Fruit fly (Drosophila melanogaster) whole organism, embryonic: ENCODE results near the gene pug.

Experiments
- Abd-B ChIP-seq: fragments of 200-800 bp; sonication (Bioruptor generic); optimal IDR thresholded peaks from 2 replicates; lab custom pipeline; 2018; ENCODE audit warnings: missing biosample characterization, mild to moderate bottlenecking, missing genetic modification characterization, moderate library complexity
- Atf-2 ChIP-seq: fragments of 200-800 bp; sonication (Bioruptor generic); optimal IDR thresholded peaks from 2 replicates; lab custom pipeline; 2016; ENCODE audit warnings: missing biosample characterization, missing genetic modification characterization
- CG10274 ChIP-seq: fragments of 200-800 bp; sonication (Bioruptor generic); optimal IDR thresholded peaks from 3 replicates; lab custom pipeline; 2017; ENCODE audit warnings: missing biosample characterization, mild to moderate bottlenecking, missing genetic modification characterization
- CG10321 ChIP-seq: fragments of 200-800 bp; sonication (Bioruptor generic); IDR thresholded peaks from 2 replicates; pipeline ENCODE4 v1.3.6; 2022; ENCODE audit warnings: missing biosample characterization, missing genetic modification characterization
- CG11093 ChIP-seq: fragments of 200-800 bp; sonication (Bioruptor generic); IDR thresholded peaks from 3 replicates; pipeline ENCODE4 v1.3.6; 2022; ENCODE audit warnings: missing biosample characterization, missing genetic modification characterization
- CG11247 ChIP-seq: fragments of 200-800 bp; sonication (Bioruptor generic); IDR thresholded peaks from 2 replicates; pipeline ENCODE4 v1.3.6; 2022; ENCODE audit warnings: missing biosample characterization, missing genetic modification characterization
- CG11456 ChIP-seq: fragments of 200-800 bp; sonication (Bioruptor generic); IDR thresholded peaks from 3 replicates; pipeline ENCODE4 v1.3.6; 2022; ENCODE audit warnings: missing biosample characterization, missing genetic modification characterization
- CG11504 ChIP-seq: fragments of 200-800 bp; sonication (Bioruptor generic); optimal IDR thresholded peaks from 3 replicates; lab custom pipeline; 2019; ENCODE audit warnings: missing biosample characterization, mild to moderate bottlenecking, missing genetic modification characterization, moderate library complexity
- CG12942 ChIP-seq: fragments of 200-800 bp; sonication (Bioruptor generic); optimal IDR thresholded peaks from 3 replicates; lab custom pipeline; 2016; ENCODE audit warnings: missing biosample characterization, missing genetic modification characterization
- CG13123 ChIP-seq: fragments of 200-800 bp; sonication (Bioruptor generic); optimal IDR thresholded peaks from 2 replicates; lab custom pipeline; 2016; ENCODE audit warnings: missing biosample characterization, missing genetic modification characterization
- CG14965 ChIP-seq: fragments of 200-800 bp; sonication (Bioruptor generic); optimal IDR thresholded peaks from 2 replicates; lab custom pipeline; 2016; ENCODE audit warnings: missing biosample characterization, missing genetic modification characterization, borderline replicate concordance
- CG15269 ChIP-seq: fragments of 200-800 bp; sonication (Bioruptor generic); optimal IDR thresholded peaks from 2 replicates; lab custom pipeline; 2018; ENCODE audit warnings: missing biosample characterization, mild to moderate bottlenecking, missing genetic modification characterization, moderate library complexity
- CG1529 ChIP-seq: fragments of 200-800 bp; sonication (Bioruptor generic); optimal IDR thresholded peaks from 3 replicates; lab custom pipeline; 2018; ENCODE audit warnings: missing biosample characterization, missing genetic modification characterization
- CG16813 ChIP-seq: fragments of 200-800 bp; sonication (Bioruptor generic); IDR thresholded peaks from 3 replicates; pipeline ENCODE4 v1.3.6; 2022; ENCODE audit warnings: missing biosample characterization, missing genetic modification characterization; ENCODE audit not compliant: partially characterized antibody
- CG17568 ChIP-seq: fragments of 200-800 bp; sonication (Bioruptor generic); optimal IDR thresholded peaks from 2 replicates; lab custom pipeline; 2018; ENCODE audit warnings: missing biosample characterization, mild to moderate bottlenecking, missing genetic modification characterization, moderate library complexity
- CG2120 ChIP-seq: fragments of 200-800 bp; sonication (Bioruptor generic); optimal IDR thresholded peaks from 3 replicates; lab custom pipeline; 2016; ENCODE audit warnings: missing biosample characterization, missing genetic modification characterization
- CG31365 ChIP-seq: fragments of 200-800 bp; sonication (Bioruptor generic); optimal IDR thresholded peaks from 2 replicates; lab custom pipeline; 2018; ENCODE audit warnings: missing biosample characterization, mild to moderate bottlenecking, missing genetic modification characterization
- CG34376 ChIP-seq: fragments of 200-800 bp; sonication (Bioruptor generic); optimal IDR thresholded peaks from 2 replicates; lab custom pipeline; 2018; ENCODE audit warnings: missing biosample characterization, mild to moderate bottlenecking, missing genetic modification characterization
- CG4617 ChIP-seq: fragments of 200-800 bp; sonication (Bioruptor generic); optimal IDR thresholded peaks from 3 replicates; lab custom pipeline; 2016; ENCODE audit warnings: missing biosample characterization, missing genetic modification characterization, borderline replicate concordance
- CG6813 ChIP-seq: fragments of 200-800 bp; sonication (Bioruptor generic); optimal IDR thresholded peaks from 2 replicates; lab custom pipeline; 2017; ENCODE audit warnings: missing biosample characterization, missing genetic modification characterization, mild to moderate bottlenecking, moderate library complexity, missing genetic modification reagents
- CG6854 ChIP-seq: fragments of 200-800 bp; sonication (Bioruptor generic); optimal IDR thresholded peaks from 3 replicates; lab custom pipeline; 2017; ENCODE audit warnings: missing biosample characterization, mild to moderate bottlenecking, missing genetic modification characterization
- CG7357 ChIP-seq: fragments of 200-800 bp; sonication (Bioruptor generic); IDR thresholded peaks from 3 replicates; pipeline ENCODE4 v1.3.6; 2022; ENCODE audit warnings: missing biosample characterization, missing genetic modification characterization
- CG7372 ChIP-seq: fragments of 200-800 bp; sonication (Bioruptor generic); IDR thresholded peaks from 2 replicates; pipeline ENCODE4 v1.3.6; 2022; ENCODE audit warnings: missing biosample characterization, missing genetic modification characterization
- CG8478 ChIP-seq: fragments of >200 bp; optimal IDR thresholded peaks from 2 replicates; lab custom pipeline; 2018
- CG9609 ChIP-seq: fragments of 200-800 bp; sonication (Bioruptor generic); optimal IDR thresholded peaks from 3 replicates; lab custom pipeline; 2016; ENCODE audit warnings: missing biosample characterization, missing genetic modification characterization
- CG9932 ChIP-seq: fragments of 200-800 bp; sonication (Bioruptor generic); IDR thresholded peaks from 2 replicates; pipeline ENCODE4 v1.3.6; 2022; ENCODE audit warnings: missing biosample characterization, missing genetic modification characterization
- CkIIα-i1 ChIP-seq: fragments of 200-800 bp; sonication (Bioruptor generic); IDR thresholded peaks from 2 replicates; pipeline ENCODE4 v1.3.6; 2022; ENCODE audit warnings: missing biosample characterization, missing genetic modification characterization
- Doc3 ChIP-seq: fragments of 200-800 bp; sonication (Bioruptor generic); IDR thresholded peaks from 3 replicates; pipeline ENCODE4 v1.3.6; 2022; ENCODE audit warnings: missing biosample characterization, missing genetic modification characterization; ENCODE audit not compliant: partially characterized antibody
- ERR ChIP-seq: fragments of 200-800 bp; sonication (Bioruptor generic); optimal IDR thresholded peaks from 2 replicates; lab custom pipeline; 2016; ENCODE audit warnings: missing biosample characterization, missing genetic modification characterization
- Gug ChIP-seq: fragments of 200-800 bp; sonication (Bioruptor generic); IDR thresholded peaks from 4 replicates; pipeline ENCODE4 v1.3.6; 2022; ENCODE audit warnings: missing biosample characterization, missing genetic modification characterization
- HLH3B ChIP-seq: fragments of 200-800 bp; sonication (Bioruptor generic); IDR thresholded peaks from 2 replicates; pipeline ENCODE4 v1.3.6; 2022; ENCODE audit warnings: missing biosample characterization, missing genetic modification characterization
- Med ChIP-seq: fragments of 200-800 bp; sonication (Bioruptor generic); peaks from one replicate; lab custom pipeline; 2016; ENCODE audit warnings: missing biosample characterization, missing genetic modification characterization, mild to moderate bottlenecking, inconsistent platforms, moderate library complexity
- Mrtf ChIP-seq: fragments of 200-800 bp; sonication (Bioruptor generic); IDR thresholded peaks from 3 replicates; pipeline ENCODE4 v1.3.6; 2022; ENCODE audit warnings: missing biosample characterization, missing genetic modification characterization
- Pdp1 ChIP-seq, 2 experiments: fragments of 200-800 bp; sonication (Bioruptor generic); optimal IDR thresholded peaks; 3 replicates each; lab custom pipeline; 2016; ENCODE audit warnings: missing biosample characterization in 2 of 2, missing genetic modification characterization in 2 of 2, mild to moderate bottlenecking in 1 of 2, moderate library complexity in 1 of 2
- chif ChIP-seq, 2 experiments: fragments of 200-800 bp; sonication (Bioruptor generic); optimal IDR thresholded peaks; 3 replicates each; lab custom pipeline; 2016; ENCODE audit warnings: missing biosample characterization in 2 of 2, missing genetic modification characterization in 2 of 2
- dati ChIP-seq: fragments of 200-800 bp; sonication (Bioruptor generic); IDR thresholded peaks from 2 replicates; pipeline ENCODE4 v1.3.6; 2022; ENCODE audit warnings: missing biosample characterization, missing genetic modification characterization
- dmrt99B ChIP-seq: fragments of 200-800 bp; sonication (Bioruptor generic); optimal IDR thresholded peaks from 2 replicates; lab custom pipeline; 2018; ENCODE audit warnings: missing biosample characterization, mild to moderate bottlenecking, missing genetic modification characterization, moderate library complexity
- dysf ChIP-seq: fragments of 200-800 bp; sonication (Bioruptor generic); IDR thresholded peaks from 3 replicates; pipeline ENCODE4 v1.3.6; 2022; ENCODE audit warnings: missing biosample characterization, missing genetic modification characterization
- emc ChIP-seq: fragments of 200-800 bp; sonication (Bioruptor generic); optimal IDR thresholded peaks from 2 replicates; lab custom pipeline; 2016; ENCODE audit warnings: missing biosample characterization, missing genetic modification characterization
- gro ChIP-seq: fragments of 200-800 bp; sonication (Bioruptor generic); optimal IDR thresholded peaks from 2 replicates; lab custom pipeline; 2016; ENCODE audit warnings: missing biosample characterization, missing genetic modification characterization
- lbe ChIP-seq: fragments of 200-800 bp; sonication (Bioruptor generic); optimal IDR thresholded peaks from 2 replicates; lab custom pipeline; 2016; ENCODE audit warnings: missing biosample characterization, mild to moderate bottlenecking, missing genetic modification characterization
- nerfin-2 ChIP-seq: fragments of 200-800 bp; sonication (Bioruptor generic); IDR thresholded peaks from 2 replicates; pipeline ENCODE4 v1.3.6; 2022; ENCODE audit warnings: missing biosample characterization, missing genetic modification characterization; ENCODE audit not compliant: partially characterized antibody
- onecut ChIP-seq: fragments of 200-800 bp; sonication (Bioruptor generic); IDR thresholded peaks from 2 replicates; pipeline ENCODE4 v1.3.6; 2022; ENCODE audit warnings: missing biosample characterization, missing genetic modification characterization
- repo ChIP-seq: fragments of 200-800 bp; sonication (Bioruptor generic); optimal IDR thresholded peaks from 2 replicates; lab custom pipeline; 2016; ENCODE audit warnings: missing biosample characterization, missing genetic modification characterization
- scrt ChIP-seq: fragments of 200-800 bp; sonication (Bioruptor generic); optimal IDR thresholded peaks from 2 replicates; lab custom pipeline; 2018; ENCODE audit warnings: missing biosample characterization, mild to moderate bottlenecking, missing genetic modification characterization, moderate library complexity
- sima ChIP-seq: fragments of 200-800 bp; sonication (Bioruptor generic); optimal IDR thresholded peaks from 2 replicates; lab custom pipeline; 2016; ENCODE audit warnings: missing biosample characterization, missing genetic modification characterization
- sob ChIP-seq: fragments of 200-800 bp; sonication (Bioruptor generic); IDR thresholded peaks from 2 replicates; pipeline ENCODE4 v1.3.6; 2022; ENCODE audit warnings: missing biosample characterization, missing genetic modification characterization
- sr ChIP-seq: fragments of 200-800 bp; sonication (Bioruptor generic); IDR thresholded peaks from 3 replicates; pipeline ENCODE4 v1.3.6; 2022; ENCODE audit warnings: missing biosample characterization, missing genetic modification characterization
- ttk ChIP-seq: fragments of 200-800 bp; sonication (Bioruptor generic); IDR thresholded peaks from 2 replicates; pipeline ENCODE4 v2.1.2; 2022; ENCODE audit warnings: missing biosample characterization, missing genetic modification characterization

The pug gene

dm6 chr3R:10680825-10681681 is 15.3 kb upstream of the pug start, which contains the start of gene Phyhd1 (continued):
- peak; percentile 77 for TF ChIP-seq CG10321 (GFP tag; lab: Robert Waterston, UW)
- peak; percentile 95 for TF ChIP-seq CG9609 (GFP tag; lab: Kevin White, UChicago)
- TF ChIP-seq CG17568 (GFP tag; lab: Kevin White, UChicago), result peak; percentile 90
- peak; percentile 97 for TF ChIP-seq HLH3B
- TF ChIP-seq CG12942 (GFP tag; lab: Kevin White, UChicago), result peak; percentile 89
- TF ChIP-seq onecut (GFP tag; lab: Robert Waterston, UW), result peak; percentile 90
- TF ChIP-seq CG11247 (GFP tag; lab: Robert Waterston, UW), result peak; percentile 90
- TF ChIP-seq CkIIα-i1 (GFP tag; lab: Robert Waterston, UW), result 0 out of 2 replicates have a peak, but pooled peaks have one; percentile 50
- peak; percentile 70 for TF ChIP-seq lbe (GFP tag; lab: Kevin White, UChicago)
- no peak for TF ChIP-seq CG8478 (lab: Kevin White, UChicago)
- TF ChIP-seq Gug (GFP tag; lab: Robert Waterston, UW), result peak; percentile 91
- TF ChIP-seq Atf-2 (GFP tag; lab: Kevin White, UChicago), result peak; percentile 96
- peak; percentile 70 for TF ChIP-seq CG10274
- TF ChIP-seq CG11456, result peak; percentile 94
- peak; percentile 87 for TF ChIP-seq CG34376 (GFP tag; lab: Kevin White, UChicago)
- peak; percentile 85 for TF ChIP-seq CG13123 (GFP tag; lab: Kevin White, UChicago)
- peak; percentile 98 for TF ChIP-seq CG2120 (GFP tag; lab: Kevin White, UChicago)
- peak; percentile 81 for TF ChIP-seq CG31365 (tag; lab: Kevin White, UChicago)
- peak; percentile 87 for TF ChIP-seq CG7357 (GFP tag; lab: Robert Waterston, UW)
- TF ChIP-seq sob (GFP tag; lab: Robert Waterston, UW), result peak; percentile 94
- TF ChIP-seq CG14965 (GFP tag; lab: Kevin White, UChicago), result peak; percentile 79
- TF ChIP-seq nerfin-2 (GFP tag; lab: Robert Waterston, UW), result no peak
- TF ChIP-seq sr (GFP tag; lab: Robert Waterston, UW), result peak; percentile 58; the same call in 2 of the 3 replicates
- TF ChIP-seq CG9932, result peak; percentile 87
- TF ChIP-seq scrt, result peak; percentile 91
- peak; percentile 86 for TF ChIP-seq ERR (GFP tag; lab: Kevin White, UChicago)
- peak; percentile 83 for TF ChIP-seq CG11093 (GFP tag; lab: Robert Waterston, UW)
- TF ChIP-seq gro (GFP tag; lab: Kevin White, UChicago), result peak; percentile 97
- TF ChIP-seq dysf (GFP tag; lab: Robert Waterston, UW), result peak; percentile 96
- TF ChIP-seq Abd-B (GFP tag; lab: Kevin White, UChicago), result peak; percentile 88
- TF ChIP-seq CG6854 (GFP tag; lab: Kevin White, UChicago), result peak; percentile 85
- peak; percentile 95 for TF ChIP-seq dmrt99B
- TF ChIP-seq sima (GFP tag; lab: Kevin White, UChicago), result peak; percentile 87
- peak; percentile 80 for TF ChIP-seq dati
- peak; percentile 90 for TF ChIP-seq ttk (GFP tag; lab: Robert Waterston, UW)
- no peak for TF ChIP-seq CG16813 (GFP tag; lab: Robert Waterston, UW)
- peak; percentile 90 for TF ChIP-seq CG7372 (GFP tag; lab: Robert Waterston, UW)
- TF ChIP-seq Med (GFP tag; lab: Kevin White, UChicago), result peak; percentile 100
- TF ChIP-seq Pdp1 (GFP tag; optimal IDR thresholded peaks at IDR 0.05; lab: Kevin White, UChicago), result peak; percentile 96 to 97
- TF ChIP-seq emc (GFP tag; lab: Kevin White, UChicago), result peak; percentile 89
- TF ChIP-seq CG1529 (GFP tag; lab: Kevin White, UChicago), result peak; percentile 84
- peak; percentile 71 for TF ChIP-seq CG4617 (GFP tag; lab: Kevin White, UChicago)
- TF ChIP-seq chif (GFP tag; optimal IDR thresholded peaks at IDR 0.05; lab: Kevin White, UChicago), result peak; percentile 95 to 97
- peak; percentile 89 for TF ChIP-seq CG6813 (GFP tag; lab: Kevin White, UChicago)
- no peak for TF ChIP-seq Doc3 (GFP tag; lab: Robert Waterston, UW)
- TF ChIP-seq Mrtf (GFP tag; lab: Robert Waterston, UW), result peak; percentile 91
- TF ChIP-seq repo (GFP tag; lab: Kevin White, UChicago), result peak; percentile 95
- TF ChIP-seq CG11504 (tag; lab: Kevin White, UChicago), result peak; percentile 96
- peak; percentile 94 for TF ChIP-seq CG15269
